Fruit fly (Drosophila melanogaster) whole organism, embryonic: ENCODE results near the gene Spase12.
A peak's percentile ranks its signal among the peaks of the same experiment; 100 is the strongest.

Source experiments
- Ada2b ChIP-seq: fragments of 200-800 bp; sonication (Bioruptor generic); IDR thresholded peaks from 2 replicates; pipeline ENCODE4 v1.3.6; 2022; ENCODE audit warnings: missing biosample characterization, missing genetic modification characterization
- B-H1 ChIP-seq: fragments of 200-800 bp; sonication (Bioruptor generic); IDR thresholded peaks from 3 replicates; pipeline ENCODE4 v1.3.6; 2022; ENCODE audit warnings: missing biosample characterization, missing genetic modification characterization
- CG10267 ChIP-seq: fragments of 200-800 bp; sonication (Bioruptor generic); optimal IDR thresholded peaks from 2 replicates; lab custom pipeline; 2018; ENCODE audit warnings: missing biosample characterization, mild to moderate bottlenecking, missing genetic modification characterization, moderate library complexity
- CG10321 ChIP-seq: fragments of 200-800 bp; sonication (Bioruptor generic); IDR thresholded peaks from 2 replicates; pipeline ENCODE4 v1.3.6; 2022; ENCODE audit warnings: missing biosample characterization, missing genetic modification characterization
- CG11093 ChIP-seq: fragments of 200-800 bp; sonication (Bioruptor generic); IDR thresholded peaks from 3 replicates; pipeline ENCODE4 v1.3.6; 2022; ENCODE audit warnings: missing biosample characterization, missing genetic modification characterization
- CG11456 ChIP-seq: fragments of 200-800 bp; sonication (Bioruptor generic); IDR thresholded peaks from 3 replicates; pipeline ENCODE4 v1.3.6; 2022; ENCODE audit warnings: missing biosample characterization, missing genetic modification characterization
- CG12155 ChIP-seq: fragments of 200-800 bp; sonication (Bioruptor generic); optimal IDR thresholded peaks from 3 replicates; lab custom pipeline; 2016; ENCODE audit warnings: missing biosample characterization, missing genetic modification characterization
- CG13123 ChIP-seq: fragments of 200-800 bp; sonication (Bioruptor generic); optimal IDR thresholded peaks from 2 replicates; lab custom pipeline; 2016; ENCODE audit warnings: missing biosample characterization, missing genetic modification characterization
- CG14441 ChIP-seq: fragments of 200-800 bp; sonication (Bioruptor generic); IDR thresholded peaks from 2 replicates; pipeline ENCODE4 v1.3.6; 2022; ENCODE audit warnings: missing biosample characterization, missing genetic modification characterization
- CG14667 ChIP-seq: fragments of 200-800 bp; sonication (Bioruptor generic); IDR thresholded peaks from 2 replicates; pipeline ENCODE4 v1.3.6; 2022; ENCODE audit warnings: missing biosample characterization, missing genetic modification characterization
- CG15601 ChIP-seq: fragments of 200-800 bp; sonication (Bioruptor generic); optimal IDR thresholded peaks from 3 replicates; lab custom pipeline; 2019; ENCODE audit warnings: missing biosample characterization, mild to moderate bottlenecking, missing genetic modification characterization, moderate library complexity
- CG17361 ChIP-seq: fragments of 200-800 bp; sonication (Bioruptor generic); IDR thresholded peaks from 3 replicates; pipeline ENCODE4 v1.3.6; 2022; ENCODE audit warnings: missing biosample characterization, missing genetic modification characterization
- CG18619 ChIP-seq: fragments of 200-800 bp; sonication (Bioruptor generic); optimal IDR thresholded peaks from 3 replicates; lab custom pipeline; 2017; ENCODE audit warnings: missing biosample characterization, mild to moderate bottlenecking, missing genetic modification characterization
- CG34376 ChIP-seq: fragments of 200-800 bp; sonication (Bioruptor generic); optimal IDR thresholded peaks from 2 replicates; lab custom pipeline; 2018; ENCODE audit warnings: missing biosample characterization, mild to moderate bottlenecking, missing genetic modification characterization
- CG5953 ChIP-seq: fragments of 200-800 bp; sonication (Bioruptor generic); IDR thresholded peaks from 2 replicates; pipeline ENCODE4 v1.3.6; 2022; ENCODE audit warnings: missing biosample characterization, missing genetic modification characterization
- CG6791 ChIP-seq: fragments of 200-800 bp; sonication (Bioruptor generic); IDR thresholded peaks from 3 replicates; pipeline ENCODE4 v1.3.6; 2022; ENCODE audit warnings: missing biosample characterization, missing genetic modification characterization; ENCODE audit not compliant: partially characterized antibody
- CG7839 ChIP-seq: fragments of 200-800 bp; sonication (Bioruptor generic); optimal IDR thresholded peaks from 3 replicates; lab custom pipeline; 2018; ENCODE audit warnings: missing biosample characterization, mild to moderate bottlenecking, missing genetic modification characterization, moderate library complexity
- CG8478 ChIP-seq: fragments of >200 bp; optimal IDR thresholded peaks from 2 replicates; lab custom pipeline; 2018
- CG9797 ChIP-seq: fragments of 200-800 bp; sonication (Bioruptor generic); optimal IDR thresholded peaks from 3 replicates; lab custom pipeline; 2018; ENCODE audit warnings: missing biosample characterization, mild to moderate bottlenecking, missing genetic modification characterization
- CG9932 ChIP-seq: fragments of 200-800 bp; sonication (Bioruptor generic); IDR thresholded peaks from 2 replicates; pipeline ENCODE4 v1.3.6; 2022; ENCODE audit warnings: missing biosample characterization, missing genetic modification characterization
- CTCF ChIP-seq: fragments of 200-800 bp; sonication (Bioruptor generic); optimal IDR thresholded peaks from 2 replicates; lab custom pipeline; 2017; ENCODE audit warnings: missing biosample characterization, mild to moderate bottlenecking, missing genetic modification characterization, moderate library complexity
- Dll ChIP-seq: fragments of 200-800 bp; sonication (Bioruptor generic); IDR thresholded peaks from 4 replicates; pipeline ENCODE4 v1.3.6; 2022; ENCODE audit warnings: missing biosample characterization, missing genetic modification characterization; ENCODE audit not compliant: partially characterized antibody
- Fer1 ChIP-seq: fragments of 200-800 bp; sonication (Bioruptor generic); optimal IDR thresholded peaks from 2 replicates; lab custom pipeline; 2017; ENCODE audit warnings: missing biosample characterization, mild to moderate bottlenecking, missing genetic modification characterization
- Fer3 ChIP-seq: fragments of 200-800 bp; sonication (Bioruptor generic); optimal IDR thresholded peaks from 2 replicates; lab custom pipeline; 2018; ENCODE audit warnings: missing biosample characterization, mild to moderate bottlenecking, missing genetic modification characterization, moderate library complexity
- Lhr ChIP-seq: fragments of 200-800 bp; sonication (Bioruptor generic); optimal IDR thresholded peaks from 3 replicates; lab custom pipeline; 2017; ENCODE audit warnings: mild to moderate bottlenecking, missing biosample characterization, missing genetic modification reagents, missing genetic modification characterization
- Neu2 ChIP-seq: fragments of 200-800 bp; sonication (Bioruptor generic); optimal IDR thresholded peaks from 3 replicates; lab custom pipeline; 2016; ENCODE audit warnings: missing biosample characterization, missing genetic modification characterization, borderline replicate concordance
- Oaz ChIP-seq: fragments of 200-800 bp; sonication (Bioruptor generic); IDR thresholded peaks from 2 replicates; pipeline ENCODE4 v1.3.6; 2022; ENCODE audit warnings: missing biosample characterization, missing genetic modification characterization
- Trl ChIP-seq, 3 experiments: fragments of >200 bp in 2 of 3; fragments of 200-800 bp in 1 of 3; sonication (Bioruptor generic) in 1 of 3; optimal IDR thresholded peaks; 2 replicates in 1 of 3; 3 replicates in 2 of 3; lab custom pipeline; 2016 to 2017; ENCODE audit warnings: missing biosample characterization in 1 of 3, missing genetic modification characterization in 1 of 3
- YL-1 ChIP-seq: fragments of 200-800 bp; sonication (Bioruptor generic); optimal IDR thresholded peaks from 3 replicates; lab custom pipeline; 2017; ENCODE audit warnings: missing biosample characterization, mild to moderate bottlenecking, missing genetic modification characterization
- ap ChIP-seq: fragments of 200-800 bp; sonication (Bioruptor generic); IDR thresholded peaks from 2 replicates; pipeline ENCODE4 v1.3.6; 2022; ENCODE audit warnings: missing biosample characterization, missing genetic modification characterization
- bsh ChIP-seq, 2 experiments: fragments of 200-800 bp; sonication (Bioruptor generic); optimal IDR thresholded peaks; 2 replicates each; lab custom pipeline; 2017 to 2018; ENCODE audit warnings: mild to moderate bottlenecking in 2 of 2, missing biosample characterization in 2 of 2, missing genetic modification characterization in 2 of 2, moderate library complexity in 1 of 2
- chif ChIP-seq, 2 experiments: fragments of 200-800 bp; sonication (Bioruptor generic); optimal IDR thresholded peaks; 3 replicates each; lab custom pipeline; 2016; ENCODE audit warnings: missing biosample characterization in 2 of 2, missing genetic modification characterization in 2 of 2
- ci ChIP-seq: fragments of 200-800 bp; sonication (Bioruptor generic); IDR thresholded peaks from 3 replicates; pipeline ENCODE4 v1.3.6; 2022; ENCODE audit warnings: missing biosample characterization, missing genetic modification characterization
- danr ChIP-seq: fragments of 200-800 bp; sonication (Bioruptor generic); IDR thresholded peaks from 2 replicates; pipeline ENCODE4 v1.3.6; 2022; ENCODE audit warnings: missing biosample characterization, missing genetic modification characterization
- dm ChIP-seq: fragments of 200-800 bp; sonication (Bioruptor generic); optimal IDR thresholded peaks from 3 replicates; lab custom pipeline; 2016; ENCODE audit warnings: missing biosample characterization, missing genetic modification characterization
- gem ChIP-seq: fragments of 200-800 bp; sonication (Bioruptor generic); optimal IDR thresholded peaks from 2 replicates; lab custom pipeline; 2019; ENCODE audit warnings: missing biosample characterization, mild to moderate bottlenecking, missing genetic modification characterization, moderate library complexity
- gfzf ChIP-seq: fragments of 200-800 bp; sonication (Bioruptor generic); optimal IDR thresholded peaks from 2 replicates; lab custom pipeline; 2016; ENCODE audit warnings: missing biosample characterization, mild to moderate bottlenecking, missing genetic modification characterization, moderate library complexity
- her ChIP-seq: fragments of 200-800 bp; sonication (Bioruptor generic); optimal IDR thresholded peaks from 2 replicates; lab custom pipeline; 2016; ENCODE audit warnings: missing biosample characterization, missing genetic modification characterization
- lab ChIP-seq: fragments of 200-800 bp; sonication (Bioruptor generic); optimal IDR thresholded peaks from 3 replicates; lab custom pipeline; 2017; ENCODE audit warnings: missing biosample characterization, missing genetic modification characterization, mild to moderate bottlenecking, moderate library complexity, missing genetic modification reagents
- luna ChIP-seq: fragments of 200-800 bp; sonication (Bioruptor generic); optimal IDR thresholded peaks from 2 replicates; lab custom pipeline; 2016; ENCODE audit warnings: missing biosample characterization, missing genetic modification characterization
- nerfin-2 ChIP-seq: fragments of 200-800 bp; sonication (Bioruptor generic); IDR thresholded peaks from 2 replicates; pipeline ENCODE4 v1.3.6; 2022; ENCODE audit warnings: missing biosample characterization, missing genetic modification characterization; ENCODE audit not compliant: partially characterized antibody
- oc ChIP-seq: fragments of 200-800 bp; sonication (Bioruptor generic); optimal IDR thresholded peaks from 2 replicates; lab custom pipeline; 2018; ENCODE audit warnings: missing biosample characterization, mild to moderate bottlenecking, missing genetic modification characterization, moderate library complexity
- pan ChIP-seq, 4 experiments: fragments of >200 bp in 3 of 4; fragments of 200-800 bp in 1 of 4; sonication (Bioruptor generic) in 1 of 4; optimal IDR thresholded peaks in 3 of 4; IDR thresholded peaks in 1 of 4; 2 replicates each; pipeline versions ENCODE4 v1.3.6 to Lab custom; 2017 to 2022; ENCODE audit warnings: missing biosample characterization in 2 of 4, missing genetic modification characterization in 2 of 4, mixed read lengths in 1 of 4
- scrt ChIP-seq: fragments of 200-800 bp; sonication (Bioruptor generic); optimal IDR thresholded peaks from 2 replicates; lab custom pipeline; 2018; ENCODE audit warnings: missing biosample characterization, mild to moderate bottlenecking, missing genetic modification characterization, moderate library complexity
- tap ChIP-seq: fragments of 200-800 bp; optimal IDR thresholded peaks from 3 replicates; lab custom pipeline; 2019; ENCODE audit warnings: missing biosample characterization, mild to moderate bottlenecking, missing genetic modification characterization, moderate library complexity
- trem ChIP-seq: fragments of 200-800 bp; optimal IDR thresholded peaks from 3 replicates; lab custom pipeline; 2019; ENCODE audit warnings: missing biosample characterization, mild to moderate bottlenecking, missing genetic modification characterization, moderate library complexity
- vfl ChIP-seq: fragments of 200-800 bp; sonication (Bioruptor generic); optimal IDR thresholded peaks from 2 replicates; lab custom pipeline; 2016; ENCODE audit warnings: missing biosample characterization, missing genetic modification characterization
- vvl ChIP-seq: fragments of 200-800 bp; sonication (Bioruptor generic); IDR thresholded peaks from 2 replicates; pipeline ENCODE4 v1.3.6; 2022; ENCODE audit warnings: missing biosample characterization, missing genetic modification characterization
- wek ChIP-seq: fragments of 200-800 bp; sonication (Bioruptor generic); optimal IDR thresholded peaks from 3 replicates; lab custom pipeline; 2018; ENCODE audit warnings: missing biosample characterization, mild to moderate bottlenecking, missing genetic modification characterization, moderate library complexity

The Spase12 gene

dm6 chr3R:29489209-29489608, 1.7 kb downstream of the Spase12 start, which contains the start of the genes CG2321 and CG2006 (continued):
- TF ChIP-seq Ada2b (GFP tag; lab: Robert Waterston, UW) (0 out of 2 replicates have a peak, but pooled peaks have one; percentile 33), ap (0 out of 2 replicates have a peak, but pooled peaks have one; percentile 7), CG34376 (GFP tag; lab: Kevin White, UChicago) (peak; percentile 31), nerfin-2 (GFP tag; lab: Robert Waterston, UW) (peak; percentile 64), CTCF (GFP tag; lab: Kevin White, UChicago) (peak; percentile 80), YL-1 (GFP tag; lab: Kevin White, UChicago) (peak; percentile 94), dm (GFP tag; lab: Kevin White, UChicago) (peak; percentile 54), CG12155 (GFP tag; lab: Kevin White, UChicago) (peak; percentile 59), chif (GFP tag; optimal IDR thresholded peaks at IDR 0.05; lab: Kevin White, UChicago) (peak in 1 of 2 experiments; percentile 33), Trl (optimal IDR thresholded peaks at IDR 0.05; lab: Kevin White, UChicago) (no peak), Trl (GFP tag; optimal IDR thresholded peaks at IDR 0.05; lab: Kevin White, UChicago) (peak; percentile 66), CG8478 (lab: Kevin White, UChicago) (no peak), luna (GFP tag; lab: Kevin White, UChicago) (no peak), CG11093 (GFP tag; lab: Robert Waterston, UW) (0 out of 3 replicates have a peak, but pooled peaks have one; percentile 23), CG14667 (peak; percentile 32), Oaz (GFP tag; lab: Robert Waterston, UW) (no peak), Fer3 (tag; lab: Kevin White, UChicago) (peak; percentile 38), CG9797 (GFP tag; lab: Kevin White, UChicago) (peak; percentile 92), scrt (GFP tag; lab: Kevin White, UChicago) (no peak), bsh (GFP tag; optimal IDR thresholded peaks at IDR 0.05; lab: Kevin White, UChicago) (peak in 1 of 2 experiments; percentile 10), CG14441 (peak; percentile 36; the same call in 1 of the 2 replicates), her (GFP tag; lab: Kevin White, UChicago) (no peak), CG10267 (tag; lab: Kevin White, UChicago) (peak; percentile 64), CG5953 (GFP tag; lab: Robert Waterston, UW) (0 out of 2 replicates have a peak, but pooled peaks have one; percentile 4), Dll (GFP tag; lab: Robert Waterston, UW) (peak; percentile 64; the same call in 3 of the 4 replicates), lab (GFP tag; lab: Kevin White, UChicago) (peak; percentile 23), trem (tag; lab: Kevin White, UChicago) (peak; percentile 67), vvl (GFP tag; lab: Robert Waterston, UW) (peak; percentile 89), vfl (GFP tag; lab: Kevin White, UChicago) (peak; percentile 39), Lhr (GFP tag; lab: Kevin White, UChicago) (peak; percentile 77), CG7839 (tag; lab: Kevin White, UChicago) (no peak), pan (optimal IDR thresholded peaks at IDR 0.05; lab: Kevin White, UChicago) (no peak), pan (GFP tag; optimal IDR thresholded peaks at IDR 0.05 in 1 of 2, IDR thresholded peaks at IDR 0.05 in 1 of 2) (peak in 1 of 2 experiments; percentile 55), CG18619 (peak; percentile 30), CG9932 (peak; percentile 79), Fer1 (GFP tag; lab: Kevin White, UChicago) (peak; percentile 65), CG13123 (GFP tag; lab: Kevin White, UChicago) (no peak), gem (tag; lab: Kevin White, UChicago) (no peak), Neu2 (GFP tag; lab: Kevin White, UChicago) (no peak), oc (tag; lab: Kevin White, UChicago) (no peak), tap (no peak), CG6791 (GFP tag; lab: Robert Waterston, UW) (peak; percentile 71), danr (0 out of 2 replicates have a peak, but pooled peaks have one; percentile 34), CG10321 (no peak), ci (GFP tag; lab: Robert Waterston, UW) (peak; percentile 59; the same call in 2 of the 3 replicates), CG11456 (no peak), gfzf (GFP tag; lab: Kevin White, UChicago) (peak; percentile 73), wek (GFP tag; lab: Kevin White, UChicago) (peak; percentile 99), B-H1 (GFP tag; lab: Robert Waterston, UW) (peak; percentile 20; the same call in 1 of the 3 replicates), CG15601 (tag; lab: Kevin White, UChicago) (peak; percentile 26), CG17361 (GFP tag; lab: Robert Waterston, UW) (peak; percentile 47; the same call in 2 of the 3 replicates)
